Worm (Caenorhabditis elegans) whole organism, early embryonic: ENCODE measurements around the gene xbx-3.

Source experiments
- B0310.2 ChIP-seq: sonication (generic microtip); optimal IDR thresholded peaks from 2 replicates; lab custom pipeline; 2016; ENCODE audit warnings: mild to moderate bottlenecking, missing genetic modification characterization, missing compliant biosample characterization
- F13C5.2 ChIP-seq: sonication (generic microtip); optimal IDR thresholded peaks from 2 replicates; lab custom pipeline; 2017; ENCODE audit warnings: mild to moderate bottlenecking, missing genetic modification characterization, inconsistent platforms, missing compliant biosample characterization
- aly-1 ChIP-seq: sonication (generic microtip); optimal IDR thresholded peaks from 2 replicates; lab custom pipeline; 2016; ENCODE audit warnings: missing genetic modification characterization, missing compliant biosample characterization
- ama-1 ChIP-seq: fragments of 150-350 bp; optimal IDR thresholded peaks from 2 replicates; lab custom pipeline; 2014
- ceh-36 ChIP-seq: sonication (generic microtip); optimal IDR thresholded peaks from 2 replicates; lab custom pipeline; 2016; ENCODE audit warnings: missing genetic modification characterization, inconsistent platforms, missing compliant biosample characterization
- ets-7 ChIP-seq: sonication (generic microtip); optimal IDR thresholded peaks from 2 replicates; lab custom pipeline; 2016; ENCODE audit warnings: missing genotype, missing genetic modification characterization, missing compliant biosample characterization
- hmbx-1 ChIP-seq: sonication (generic microtip); optimal IDR thresholded peaks from 2 replicates; lab custom pipeline; 2016; ENCODE audit warnings: mild to moderate bottlenecking, missing genetic modification characterization, missing compliant biosample characterization
- hmg-4 ChIP-seq: fragments of 200-800 bp; sonication (Bioruptor generic); optimal IDR thresholded peaks from 2 replicates; lab custom pipeline; 2018; ENCODE audit warnings: mild to moderate bottlenecking, missing genetic modification characterization, missing compliant biosample characterization
- hnd-1 ChIP-seq: sonication (generic microtip); optimal IDR thresholded peaks from 2 replicates; lab custom pipeline; 2016; ENCODE audit warnings: missing genetic modification characterization, missing compliant biosample characterization
- pes-1 ChIP-seq: fragments of 200-800 bp; sonication (Bioruptor generic); IDR thresholded peaks from 2 replicates; pipeline ENCODE4 v1.3.6; 2022; ENCODE audit warnings: missing genetic modification reagents, missing genetic modification characterization, missing compliant biosample characterization
- scrt-1 ChIP-seq: fragments of 200-800 bp; sonication (Bioruptor generic); IDR thresholded peaks from 2 replicates; pipeline ENCODE4 v1.3.6; 2022; ENCODE audit warnings: missing genetic modification characterization, missing compliant biosample characterization
- tbx-11 ChIP-seq: fragments of 200-800 bp; sonication (Bioruptor generic); IDR thresholded peaks from 2 replicates; pipeline ENCODE4 v1.3.6; 2022; ENCODE audit warnings: missing genetic modification characterization, missing compliant biosample characterization
- tbx-37 ChIP-seq: fragments of 200-800 bp; sonication (Bioruptor generic); conservative IDR thresholded peaks from 2 replicates; pipeline ENCODE4 v1.3.6; 2022; ENCODE audit warnings: missing genetic modification reagents, missing genetic modification characterization, missing compliant biosample characterization
- tra-4 ChIP-seq: sonication (generic microtip); optimal IDR thresholded peaks from 2 replicates; lab custom pipeline; 2017; ENCODE audit warnings: missing genetic modification characterization, missing compliant biosample characterization

DNA sequence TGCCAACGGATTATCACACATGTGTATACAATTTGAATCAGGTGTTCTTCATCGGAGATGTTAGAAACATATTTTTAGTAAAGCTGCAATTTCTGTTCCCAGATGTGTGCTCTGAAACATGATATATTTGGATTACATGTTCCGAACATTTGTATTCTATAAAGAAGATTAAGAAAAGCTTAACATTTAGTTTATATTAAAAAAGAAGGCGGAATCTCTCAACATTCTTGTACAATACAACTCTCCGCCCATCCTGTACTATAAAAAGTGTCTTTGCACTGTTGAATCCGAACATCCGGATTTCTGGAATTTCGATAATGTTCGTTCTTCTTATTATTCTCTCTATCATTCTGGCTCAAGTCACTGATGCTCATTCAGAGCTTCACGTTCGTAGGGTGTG, 7.8 kb upstream of the xbx-3 start, which contains the start of gene ins-23:
- no peak for TF ChIP-seq ceh-36
- no peak for TF ChIP-seq F13C5.2
- TF ChIP-seq ama-1 (lab: Kevin White, UChicago): no peak
- TF ChIP-seq hmg-4 (GFP tag; lab: Kevin White, UChicago): no peak
- no peak for TF ChIP-seq pes-1 (GFP tag; lab: Robert Waterston, UW)
- TF ChIP-seq B0310.2 (tag; lab: Kevin White, UChicago): no peak
- no peak for TF ChIP-seq tbx-37 (GFP tag; lab: Robert Waterston, UW)
- TF ChIP-seq hnd-1 (tag; lab: Kevin White, UChicago): no peak
- TF ChIP-seq scrt-1 (GFP tag; lab: Robert Waterston, UW): no peak
- TF ChIP-seq aly-1 (tag; lab: Kevin White, UChicago): no peak
- no peak for TF ChIP-seq tra-4 (tag; lab: Kevin White, UChicago)
- no peak for TF ChIP-seq ets-7 (tag; lab: Kevin White, UChicago)
- TF ChIP-seq hmbx-1 (tag; lab: Kevin White, UChicago): no peak
- no peak for TF ChIP-seq tbx-11
